Fruit fly (Drosophila melanogaster) whole organism, pupa: ENCODE measurements around the gene amos.

ENCODE experiments used
- CG10348 ChIP-seq: fragments of 200-800 bp; sonication (Bioruptor generic); IDR thresholded peaks from 2 replicates; pipeline ENCODE4 v1.3.6; 2022; ENCODE audit warnings: missing biosample characterization, missing genetic modification characterization
- CG13204 ChIP-seq: fragments of 200-800 bp; sonication (Bioruptor generic); optimal IDR thresholded peaks from 2 replicates; lab custom pipeline; 2018; ENCODE audit warnings: missing biosample characterization, mild to moderate bottlenecking, missing genetic modification characterization, moderate library complexity
- Ets98B ChIP-seq: fragments of 200-800 bp; sonication (Bioruptor generic); IDR thresholded peaks from 2 replicates; pipeline ENCODE4 v1.3.6; 2022; ENCODE audit warnings: missing biosample characterization, missing genetic modification characterization
- Snoo ChIP-seq: fragments of 200-800 bp; sonication (Bioruptor generic); optimal IDR thresholded peaks from 3 replicates; lab custom pipeline; 2017; ENCODE audit warnings: missing biosample characterization, mild to moderate bottlenecking, missing genetic modification characterization, inconsistent platforms

DNA sequence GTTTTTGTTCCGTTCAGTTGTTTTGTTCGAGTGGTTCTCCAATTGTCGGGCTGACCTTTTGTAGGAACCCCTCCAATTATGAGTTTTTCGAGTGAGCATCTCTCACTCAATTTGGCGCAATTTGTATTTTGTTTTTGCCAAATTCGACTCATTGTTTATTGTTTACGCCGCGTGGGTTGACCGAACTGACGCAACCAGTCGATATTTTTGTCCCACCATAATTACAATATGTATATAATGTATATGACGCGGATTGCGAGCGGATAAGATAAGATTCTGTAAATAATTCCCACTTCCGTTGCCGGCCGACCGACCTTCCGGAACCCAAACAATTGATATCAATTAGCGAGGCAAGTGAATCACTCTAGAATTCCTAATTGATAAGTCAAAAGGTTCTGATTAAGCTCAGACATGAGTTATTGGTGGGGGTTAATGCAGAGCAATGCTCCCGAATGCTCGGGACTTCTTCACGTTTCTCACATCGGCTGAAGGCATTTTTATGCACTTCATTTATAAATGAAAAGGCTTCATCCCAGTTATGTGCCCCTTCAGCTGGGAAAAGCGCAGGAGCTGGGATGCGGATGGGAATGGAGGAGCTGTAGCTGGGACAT is 34.0 kb upstream of the amos start:
- TF ChIP-seq CG13204 (GFP tag; lab: Kevin White, UChicago) (no peak), Snoo (no peak), CG10348 (GFP tag; lab: Robert Waterston, UW) (no peak), Ets98B (no peak)
